Worm (Caenorhabditis elegans): ENCODE data around the gene tag-51.

Gene tag-51

DNA sequence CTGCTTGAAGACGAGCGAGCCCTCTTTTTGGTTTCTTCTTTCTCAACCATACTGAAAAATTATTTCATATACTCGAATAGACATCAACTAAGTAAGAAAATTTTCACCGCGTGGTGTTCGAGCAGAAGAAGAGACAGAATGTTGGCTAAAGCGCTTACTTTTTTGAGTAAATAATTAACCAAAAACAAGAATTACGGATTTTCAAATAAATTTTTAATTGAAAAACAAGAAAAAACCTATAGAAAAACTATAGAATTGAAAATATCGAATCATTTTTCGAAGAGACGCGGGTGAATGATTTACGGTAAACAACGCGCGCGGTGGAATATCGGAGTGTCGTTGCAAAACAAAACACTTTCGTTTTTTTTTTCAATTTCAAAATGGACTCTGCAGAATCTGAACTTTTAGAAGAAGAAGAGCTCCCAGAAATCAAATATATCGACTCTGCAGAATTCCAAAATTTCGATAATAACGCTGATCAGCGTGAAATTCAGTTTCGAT, at the start of gene tag-51, which contains the start of gene rnp-5:
Gene tag-51 (plus strand): TSS at position 363 of the 501 bp plus-strand sequence.
Gene rnp-5 (minus strand): TSS at position 51 of the 501 bp plus-strand sequence.
- TF ChIP-seq lin-15B (tag; optimal IDR thresholded peaks at IDR 0.05): peak; percentile 21
- TF ChIP-seq nhr-11 (tag; optimal IDR thresholded peaks at IDR 0.05): no peak
- peak; percentile 51 for TF ChIP-seq R02D3.7 (tag; optimal IDR thresholded peaks at IDR 0.05)
- peak; percentile 53 for TF ChIP-seq pha-4 (tag; optimal IDR thresholded peaks at IDR 0.05)

DNA sequence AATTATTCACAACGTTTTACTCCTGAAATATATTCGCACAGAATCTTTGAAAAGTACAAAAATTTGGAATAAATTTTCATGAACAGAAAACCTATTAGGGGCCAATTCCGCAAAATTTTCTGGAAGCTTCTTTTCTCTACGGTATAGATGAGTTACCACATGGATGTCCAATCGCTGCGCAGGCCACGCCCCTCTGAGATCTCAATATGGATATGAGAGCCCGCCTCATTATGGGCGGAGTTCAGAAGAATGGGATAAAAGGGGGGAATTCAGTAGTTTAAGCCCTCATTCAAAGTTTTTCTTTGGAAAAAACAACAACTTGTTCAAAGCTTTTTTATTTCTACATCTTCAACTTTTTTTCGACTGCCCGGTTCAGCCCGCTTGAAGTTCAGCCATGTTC, 42.5 kb upstream of the tag-51 start, which contains the start of gene daf-7:
Gene daf-7 (plus strand): TSS at position 301 of the 400 bp plus-strand sequence.
- TF ChIP-seq mml-1 (tag; optimal IDR thresholded peaks at IDR 0.05): no peak
- no peak for TF ChIP-seq ztf-11 (tag; optimal IDR thresholded peaks at IDR 0.05)
- TF ChIP-seq ceh-82 (tag; optimal IDR thresholded peaks at IDR 0.05): no peak
- no peak for TF ChIP-seq sea-2 (GFP tag; optimal IDR thresholded peaks at IDR 0.05)
- no peak for TF ChIP-seq zag-1 (tag; optimal IDR thresholded peaks at IDR 0.05)
- TF ChIP-seq eor-1 (tag; optimal IDR thresholded peaks at IDR 0.05): no peak
- no peak for TF ChIP-seq ztf-4 (tag; optimal IDR thresholded peaks at IDR 0.05)
- TF ChIP-seq ZK546.5 (tag; optimal IDR thresholded peaks at IDR 0.05): no peak
- TF ChIP-seq ceh-16 (tag; optimal IDR thresholded peaks at IDR 0.05): no peak
- TF ChIP-seq pha-4 (tag; optimal IDR thresholded peaks at IDR 0.05): no peak
- TF ChIP-seq fkh-10 (GFP tag; optimal IDR thresholded peaks at IDR 0.05): no peak
- TF ChIP-seq nhr-77 (tag; optimal IDR thresholded peaks at IDR 0.05): no peak
- TF ChIP-seq nhr-28 (tag; optimal IDR thresholded peaks at IDR 0.05): no peak
- TF ChIP-seq nhr-12 (tag; optimal IDR thresholded peaks at IDR 0.05): no peak
- no peak for TF ChIP-seq egl-27 (tag; optimal IDR thresholded peaks at IDR 0.05)
- TF ChIP-seq ceh-9 (tag; optimal IDR thresholded peaks at IDR 0.05): no peak
- TF ChIP-seq elt-2 (tag; optimal IDR thresholded peaks at IDR 0.05): no peak
- no peak for TF ChIP-seq elt-1 (tag; optimal IDR thresholded peaks at IDR 0.05)
- no peak for TF ChIP-seq nhr-43 (tag; optimal IDR thresholded peaks at IDR 0.05; ENCODE audit: poor library complexity, severe bottlenecking)

DNA sequence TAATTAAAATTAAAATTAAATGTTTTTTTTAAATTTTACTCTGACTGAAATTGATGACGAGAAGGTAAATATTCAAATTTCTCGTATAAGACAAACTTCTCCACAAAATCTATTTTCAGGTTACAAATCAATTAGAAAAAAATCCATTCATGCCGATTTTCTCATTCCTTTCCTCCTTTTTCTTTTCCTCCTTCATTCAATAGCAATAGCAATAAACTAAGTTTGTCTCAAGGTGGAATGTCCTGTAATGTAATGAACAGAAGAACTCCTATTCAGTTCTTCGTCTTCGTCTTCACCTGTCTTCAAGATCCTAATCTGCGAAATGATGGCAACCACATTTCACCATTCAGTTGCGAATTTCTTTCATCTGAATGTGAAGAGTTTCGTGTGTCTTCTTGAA, 38.2 kb upstream of the tag-51 start, which contains the start of gene dac-1:
Gene dac-1 (plus strand): TSS at position 301 of the 400 bp plus-strand sequence.
- TF ChIP-seq eor-1 (tag; optimal IDR thresholded peaks at IDR 0.05) (no peak), lsy-12 (tag; optimal IDR thresholded peaks at IDR 0.05) (no peak), nhr-25 (tag; optimal IDR thresholded peaks at IDR 0.05) (peak; percentile 28), nhr-28 (tag; optimal IDR thresholded peaks at IDR 0.05) (no peak), fkh-10 (GFP tag; optimal IDR thresholded peaks at IDR 0.05) (no peak), nhr-43 (tag; optimal IDR thresholded peaks at IDR 0.05; ENCODE audit: poor library complexity, severe bottlenecking) (no peak), elt-1 (tag; optimal IDR thresholded peaks at IDR 0.05) (no peak)

DNA sequence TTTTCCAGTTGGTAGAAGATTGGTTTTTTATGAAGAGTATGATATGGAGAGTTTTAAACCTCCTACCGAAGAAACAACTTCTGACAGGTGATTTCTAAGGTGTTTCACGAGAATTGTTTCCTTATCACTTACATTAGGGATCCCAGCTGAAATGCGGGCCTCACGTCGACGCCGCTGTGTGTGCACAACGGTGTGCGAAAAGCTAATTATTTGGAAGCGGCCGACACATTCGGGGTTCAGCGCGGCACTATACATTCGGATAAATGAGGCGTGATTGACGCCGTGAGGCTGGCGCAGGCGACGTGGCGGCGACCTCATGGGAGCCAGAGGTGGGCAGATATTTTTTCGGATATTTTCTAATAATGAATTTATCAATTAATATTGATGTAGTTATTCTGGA, 34.7 kb upstream of the tag-51 start:
- TF ChIP-seq snpc-4 (tag; optimal IDR thresholded peaks at IDR 0.05) (peak; percentile 38), egl-5 (tag; optimal IDR thresholded peaks at IDR 0.05) (no peak)

DNA sequence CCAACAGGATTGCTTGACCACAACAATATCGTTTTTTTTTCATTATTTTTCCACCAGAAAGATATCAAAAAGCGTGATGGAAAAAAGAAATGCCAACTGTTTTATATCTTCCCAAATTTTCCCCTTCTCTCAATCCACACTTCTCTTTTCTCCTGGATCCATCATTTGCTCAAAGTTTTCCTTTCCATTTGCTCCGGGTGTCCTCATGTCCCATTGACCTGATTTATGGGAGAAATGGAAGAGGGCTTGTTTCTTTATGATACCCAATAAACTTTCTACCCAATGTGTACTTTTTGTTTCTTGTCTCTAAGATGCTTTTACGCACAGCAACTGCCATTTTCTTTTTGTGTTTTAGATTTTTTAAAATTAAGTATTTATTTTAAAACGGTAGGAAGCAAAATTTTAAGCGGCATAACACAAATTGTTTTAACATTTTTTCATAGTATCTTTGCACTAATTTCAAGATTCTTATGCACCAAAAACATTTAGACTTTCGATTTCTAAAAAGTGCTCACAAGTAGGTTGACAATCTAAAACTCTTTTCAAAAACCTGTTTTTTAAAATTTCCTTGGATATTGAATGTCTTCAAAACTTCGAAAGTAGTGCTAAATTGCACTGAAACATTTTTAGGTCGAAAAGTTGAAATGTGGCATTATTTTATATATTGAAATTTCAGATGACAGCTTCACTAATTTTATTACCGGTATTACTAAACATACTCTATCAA, 31.3 kb upstream of the tag-51 start, which contains the start of gene clec-149:
Gene clec-149 (plus strand): TSS at position 677 of the 727 bp plus-strand sequence.
- TF ChIP-seq skn-1 (tag; optimal IDR thresholded peaks at IDR 0.05) (no peak), egl-5 (tag; optimal IDR thresholded peaks at IDR 0.05) (peak; percentile 84), nfya-1 (tag; optimal IDR thresholded peaks at IDR 0.05; ENCODE audit: insufficient read depth) (peak; percentile 14), unc-62 (GFP tag; optimal IDR thresholded peaks at IDR 0.05) (no peak), mdl-1 (tag; optimal IDR thresholded peaks at IDR 0.05) (no peak)

DNA sequence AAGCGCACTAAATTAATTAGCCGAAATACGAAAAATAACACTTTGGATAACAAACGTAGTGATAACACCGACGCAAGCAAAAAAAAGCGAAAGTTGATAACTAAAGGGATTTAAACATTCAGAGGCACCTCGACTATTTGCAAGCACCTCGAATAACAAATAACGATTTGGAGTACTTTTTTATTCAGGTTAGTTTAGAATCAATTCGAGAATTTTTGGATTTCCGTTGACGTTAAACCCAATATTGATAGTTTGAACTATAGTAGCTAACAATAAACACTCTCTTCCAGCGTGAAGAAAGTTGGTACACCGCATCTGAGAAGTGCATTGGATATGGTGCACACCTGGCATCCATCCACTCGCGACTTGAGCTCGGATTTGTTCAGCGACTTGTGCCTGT, 28.8 kb upstream of the tag-51 start:
- no peak for TF ChIP-seq zag-1 (tag; optimal IDR thresholded peaks at IDR 0.05)
- no peak for TF ChIP-seq sea-2 (GFP tag; optimal IDR thresholded peaks at IDR 0.05)
- no peak for TF ChIP-seq ceh-9 (tag; optimal IDR thresholded peaks at IDR 0.05)
- no peak for TF ChIP-seq lsy-12 (tag; optimal IDR thresholded peaks at IDR 0.05)
- no peak for TF ChIP-seq fkh-2 (tag; optimal IDR thresholded peaks at IDR 0.05)
- TF ChIP-seq lin-15B (tag; optimal IDR thresholded peaks at IDR 0.05): no peak
